Worm (Caenorhabditis elegans): Measurements from ENCODE around the gene T14B4.8.

The T14B4.8 gene

DNA sequence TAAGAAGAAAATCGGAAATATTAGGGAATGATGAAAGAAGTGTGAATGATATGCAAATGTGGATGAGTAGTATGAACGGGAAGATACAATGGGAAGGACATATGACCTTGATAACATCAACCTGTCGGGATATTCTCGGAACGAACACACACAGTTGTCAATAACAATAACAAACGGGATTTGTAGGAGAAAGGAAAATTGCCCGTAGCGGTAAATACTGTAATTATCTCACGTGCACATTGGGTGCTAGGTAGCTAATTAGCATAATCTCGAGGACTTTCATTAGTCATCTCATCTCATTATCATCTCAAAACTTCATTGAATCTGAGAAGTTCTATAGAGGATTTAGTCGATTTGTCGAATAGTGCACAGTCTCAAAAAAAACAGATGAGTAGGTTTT is 16.2 kb downstream of the T14B4.8 start:
- no peak for TF ChIP-seq dao-5 (tag; optimal IDR thresholded peaks at IDR 0.05)
- no peak for TF ChIP-seq W03F9.2 (tag; optimal IDR thresholded peaks at IDR 0.05)
- no peak for TF ChIP-seq him-1 (tag; optimal IDR thresholded peaks at IDR 0.05)

DNA sequence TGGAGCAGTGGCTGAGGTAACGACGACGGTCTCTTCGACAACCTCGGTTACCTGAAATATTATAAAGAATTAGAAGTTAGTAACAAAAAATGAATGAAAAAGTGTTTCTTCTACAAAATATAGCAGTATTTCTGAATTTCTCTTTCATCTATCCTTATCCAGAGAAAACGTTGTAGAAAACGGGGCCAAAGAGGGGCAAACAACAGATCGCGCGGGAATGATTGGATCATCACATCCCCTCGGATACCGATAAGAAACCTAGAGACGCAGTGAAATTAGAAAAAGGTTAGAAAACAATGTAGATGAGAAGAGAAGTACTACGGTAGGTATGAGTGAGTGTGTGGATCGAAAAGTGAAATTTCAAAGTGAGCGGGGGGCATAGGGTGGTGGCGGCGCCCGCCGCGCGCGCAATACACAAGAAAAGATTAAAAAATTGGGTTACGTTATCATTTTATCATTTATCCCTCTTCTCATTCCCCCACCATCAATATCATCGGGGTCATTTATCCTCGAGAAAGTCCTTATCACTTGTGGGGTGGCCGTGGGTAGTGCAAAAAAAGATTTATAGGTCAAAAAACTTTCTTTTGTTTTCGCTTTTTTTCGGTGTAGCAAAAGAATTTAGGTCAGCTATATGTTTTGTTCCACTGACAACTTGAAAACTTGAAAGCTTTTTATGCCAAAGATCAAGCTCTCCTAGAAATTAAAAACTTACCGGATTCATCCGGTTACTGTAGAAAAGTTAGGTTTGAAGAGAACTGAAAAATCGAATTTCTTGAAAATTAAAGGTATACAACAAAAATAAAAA is 16.8 kb downstream of the T14B4.8 start, which contains the start of the genes dpy-10 and T14B4.19:
Gene dpy-10, minus strand, starts transcription at position 51 of the 805 bp plus-strand sequence.
Gene T14B4.19, minus strand, starts transcription at position 755 of the 805 bp plus-strand sequence.
- TF ChIP-seq him-1 (tag; optimal IDR thresholded peaks at IDR 0.05), result no peak
- TF ChIP-seq dao-5 (tag; optimal IDR thresholded peaks at IDR 0.05), result no peak
- TF ChIP-seq W03F9.2 (tag; optimal IDR thresholded peaks at IDR 0.05), result no peak

DNA sequence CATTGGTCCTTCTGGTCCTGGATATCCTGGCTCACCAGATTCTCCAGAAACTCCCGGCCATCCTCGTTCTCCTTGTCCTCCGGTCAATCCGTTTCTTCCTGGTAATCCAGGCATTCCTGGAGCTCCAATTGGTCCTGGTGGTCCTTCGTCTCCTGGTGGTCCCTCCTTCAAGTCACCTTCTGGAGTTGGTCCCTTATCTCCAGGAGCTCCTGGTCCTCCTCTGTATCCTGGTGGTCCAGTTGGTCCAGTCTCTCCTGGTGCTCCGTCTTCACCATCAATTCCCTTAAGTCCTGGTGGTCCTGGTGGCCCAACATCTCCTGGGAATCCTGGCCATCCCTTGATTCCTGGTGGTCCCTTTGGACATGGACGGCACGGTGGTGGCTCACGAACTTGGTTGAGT is 18.6 kb downstream of the T14B4.8 start:
- TF ChIP-seq him-1 (tag; optimal IDR thresholded peaks at IDR 0.05) (no peak), W03F9.2 (tag; optimal IDR thresholded peaks at IDR 0.05) (no peak), dao-5 (tag; optimal IDR thresholded peaks at IDR 0.05) (no peak)

DNA sequence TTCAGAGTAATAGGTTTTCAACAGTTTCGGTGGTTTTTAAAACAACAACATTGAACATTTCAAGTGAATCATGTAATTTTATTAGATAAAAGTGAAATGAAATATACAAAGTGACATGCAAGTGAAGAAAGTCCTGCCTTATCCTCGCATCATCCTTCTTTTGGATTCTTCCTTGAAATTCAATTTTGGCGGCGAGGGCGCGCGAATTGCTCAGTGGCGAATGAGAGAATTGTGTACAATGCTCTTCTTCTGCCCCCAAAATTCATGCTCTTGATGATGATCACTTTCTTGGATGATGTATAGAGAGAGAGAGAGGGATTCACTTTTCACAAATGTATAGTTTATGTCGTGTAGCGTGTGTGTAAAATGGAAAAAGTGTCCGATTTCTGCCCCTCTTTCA is 19.5 kb downstream of the T14B4.8 start:
- TF ChIP-seq him-1 (tag; optimal IDR thresholded peaks at IDR 0.05), result no peak
- no peak for TF ChIP-seq W03F9.2 (tag; optimal IDR thresholded peaks at IDR 0.05)
- TF ChIP-seq dao-5 (tag; optimal IDR thresholded peaks at IDR 0.05), result no peak

DNA sequence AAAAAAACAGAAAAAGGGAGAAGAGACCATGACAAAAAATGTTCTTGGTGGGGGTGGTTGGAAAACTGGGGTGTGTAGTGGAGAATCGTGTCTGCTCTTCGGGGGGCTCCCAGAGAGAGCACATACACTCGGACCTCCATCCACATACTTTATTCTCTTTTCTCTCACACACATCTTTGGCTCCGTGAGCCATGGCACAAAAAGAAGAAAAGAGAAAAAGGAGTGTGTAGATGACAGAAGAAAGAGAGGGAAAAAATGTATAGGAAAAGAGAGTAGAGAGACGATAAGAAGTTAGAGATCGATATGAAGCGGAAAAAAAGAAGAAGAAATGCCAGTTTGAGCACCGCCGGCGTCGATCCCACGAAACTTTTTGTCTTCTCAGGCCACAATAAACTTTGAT is 20.2 kb downstream of the T14B4.8 start:
- no peak for TF ChIP-seq dao-5 (tag; optimal IDR thresholded peaks at IDR 0.05)
- peak; percentile 56 for TF ChIP-seq him-1 (tag; optimal IDR thresholded peaks at IDR 0.05)

DNA sequence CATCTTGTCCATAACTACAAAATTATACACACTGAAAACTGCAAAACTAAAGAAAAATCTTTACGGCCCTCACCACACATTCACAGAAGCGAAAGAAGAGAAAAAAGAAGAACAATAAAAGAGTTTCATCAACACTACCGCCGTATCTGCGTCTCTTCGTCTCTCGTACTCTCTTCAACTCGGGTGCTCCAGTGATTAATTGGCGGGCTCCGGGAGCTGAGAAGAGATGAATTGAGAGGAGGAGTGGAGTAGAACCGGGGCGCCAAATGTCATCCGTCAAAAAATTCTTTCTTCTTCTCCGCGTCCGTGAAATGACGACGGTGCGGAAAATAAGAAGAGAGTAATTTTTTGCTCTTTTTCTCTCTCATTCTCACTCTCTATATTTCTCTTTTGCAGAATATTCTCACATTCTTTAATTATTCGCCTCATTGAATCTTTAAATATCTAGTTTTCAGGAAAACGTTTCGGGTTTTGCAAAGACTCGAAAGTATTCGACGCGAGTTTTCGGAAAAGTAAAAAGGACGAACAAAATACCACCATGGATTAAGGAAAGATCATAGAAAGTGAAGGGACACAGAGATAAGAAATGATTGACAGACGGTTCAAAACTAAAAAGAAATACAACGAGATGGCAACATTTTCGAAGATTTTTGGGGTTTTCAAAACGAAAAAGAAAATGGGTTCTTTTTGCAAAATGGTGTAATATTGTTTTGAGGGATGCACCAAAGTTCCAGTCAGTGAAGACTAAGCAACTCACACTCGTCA is 21.5 kb downstream of the T14B4.8 start:
- TF ChIP-seq dao-5 (tag; optimal IDR thresholded peaks at IDR 0.05) (no peak), him-1 (tag; optimal IDR thresholded peaks at IDR 0.05) (no peak), W03F9.2 (tag; optimal IDR thresholded peaks at IDR 0.05) (no peak)

DNA sequence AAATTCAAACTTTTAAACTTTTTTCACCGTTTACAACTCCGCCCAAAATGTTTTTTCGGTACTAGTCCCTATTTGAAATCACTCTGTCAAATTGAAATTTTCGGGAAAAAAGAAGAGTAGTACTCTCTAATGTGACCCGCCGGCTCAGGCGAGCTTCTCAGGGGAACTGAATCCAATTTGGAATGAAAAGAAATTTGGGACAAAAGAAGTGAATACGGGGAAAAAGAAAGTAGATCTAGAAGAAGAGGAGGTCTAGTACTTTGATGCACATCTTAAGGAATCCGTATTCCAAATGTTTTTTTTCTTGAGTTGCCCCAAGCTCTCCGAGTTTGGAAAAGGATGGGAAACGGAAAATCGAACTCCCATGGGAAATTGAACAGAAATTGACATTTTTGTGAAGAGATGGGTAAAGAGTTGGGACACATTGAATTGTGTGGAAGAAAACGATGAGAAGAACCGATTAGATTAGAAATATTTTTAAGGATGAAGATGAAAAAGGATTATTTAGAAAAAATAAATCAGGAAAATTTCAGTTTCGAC is 22.6 kb downstream of the T14B4.8 start:
- TF ChIP-seq dao-5 (tag; optimal IDR thresholded peaks at IDR 0.05), result no peak
- TF ChIP-seq him-1 (tag; optimal IDR thresholded peaks at IDR 0.05), result no peak

DNA sequence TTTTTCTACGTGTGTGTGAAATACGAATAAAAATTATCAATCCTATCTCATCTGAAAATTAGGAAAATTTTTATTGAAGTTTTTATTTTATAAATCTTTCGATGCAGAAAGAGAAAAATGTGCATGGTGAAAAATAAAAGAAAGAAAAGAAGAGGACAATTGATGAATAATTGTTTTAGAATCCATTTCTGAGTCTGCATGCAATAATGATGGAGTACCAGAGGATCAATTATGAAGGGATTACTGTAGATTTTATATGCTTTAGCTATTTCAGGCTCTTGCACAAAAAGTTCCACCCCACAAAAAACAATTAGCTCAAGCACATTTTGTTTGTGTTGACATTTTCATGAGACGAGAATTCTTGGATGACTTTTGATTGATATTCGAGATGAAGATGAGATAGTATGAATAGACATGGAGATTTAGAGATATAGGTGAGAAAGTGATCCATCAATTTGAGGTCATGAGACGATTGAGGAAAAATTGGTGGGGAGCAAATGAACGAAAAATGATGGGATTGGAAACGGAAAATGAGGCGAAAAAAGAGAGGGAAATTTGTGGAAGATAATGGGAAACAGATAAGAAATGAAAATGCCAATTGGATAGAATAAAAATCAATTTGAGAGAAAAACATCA is 23.5 kb downstream of the T14B4.8 start, which contains the start of gene rpy-1:
Gene rpy-1, minus strand, starts transcription at position 51 of the 636 bp plus-strand sequence.
- TF ChIP-seq dao-5 (tag; optimal IDR thresholded peaks at IDR 0.05) (no peak), W03F9.2 (tag; optimal IDR thresholded peaks at IDR 0.05) (no peak), him-1 (tag; optimal IDR thresholded peaks at IDR 0.05) (no peak)

DNA sequence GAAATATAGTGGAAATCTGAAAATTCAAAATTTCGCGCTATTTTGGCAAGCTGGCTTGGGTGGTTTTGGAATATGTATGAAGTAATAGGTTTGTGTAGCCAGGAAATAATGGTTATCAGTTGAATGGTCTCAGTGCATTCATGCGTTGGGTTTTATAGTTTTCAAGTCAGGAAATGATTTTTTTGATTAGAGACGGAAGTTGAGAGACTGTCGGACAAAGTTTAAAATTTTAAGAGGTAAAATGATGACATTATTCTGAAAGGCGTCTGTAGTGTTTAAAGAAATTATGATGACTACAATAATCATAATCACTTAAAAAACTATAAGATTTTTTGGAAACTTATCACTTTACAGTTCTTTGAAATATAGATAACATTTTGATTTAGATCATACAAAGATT is 27.7 kb downstream of the T14B4.8 start, which contains the start of gene C18H9.6:
Gene C18H9.6, minus strand, starts transcription at position 129 of the 400 bp plus-strand sequence.
- TF ChIP-seq W03F9.2 (tag; optimal IDR thresholded peaks at IDR 0.05) (no peak), dao-5 (tag; optimal IDR thresholded peaks at IDR 0.05) (no peak), him-1 (tag; optimal IDR thresholded peaks at IDR 0.05) (no peak)

DNA sequence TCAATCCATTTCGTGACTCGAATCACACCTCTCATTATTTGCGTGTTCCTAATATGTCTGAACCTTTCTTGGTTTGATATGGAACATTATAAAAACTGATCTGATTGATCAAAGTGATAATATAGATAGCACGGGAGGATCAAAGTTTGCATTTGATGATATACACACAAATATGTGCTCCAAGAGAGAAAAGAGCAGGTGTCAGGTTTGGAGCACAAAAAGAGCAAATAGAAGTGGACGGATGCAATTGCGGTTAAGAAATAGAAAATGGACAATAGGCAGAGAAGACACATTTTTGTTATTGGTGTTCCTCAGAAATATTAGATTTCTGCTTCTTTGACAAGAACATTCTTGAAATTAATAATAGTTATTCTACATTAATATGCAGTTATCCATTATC is 30.4 kb downstream of the T14B4.8 start, which contains the start of gene C18H9.1:
Gene C18H9.1, plus strand, starts transcription at position 301 of the 400 bp plus-strand sequence.
- no peak for TF ChIP-seq dao-5 (tag; optimal IDR thresholded peaks at IDR 0.05)
- TF ChIP-seq W03F9.2 (tag; optimal IDR thresholded peaks at IDR 0.05), result no peak
- no peak for TF ChIP-seq him-1 (tag; optimal IDR thresholded peaks at IDR 0.05)

DNA sequence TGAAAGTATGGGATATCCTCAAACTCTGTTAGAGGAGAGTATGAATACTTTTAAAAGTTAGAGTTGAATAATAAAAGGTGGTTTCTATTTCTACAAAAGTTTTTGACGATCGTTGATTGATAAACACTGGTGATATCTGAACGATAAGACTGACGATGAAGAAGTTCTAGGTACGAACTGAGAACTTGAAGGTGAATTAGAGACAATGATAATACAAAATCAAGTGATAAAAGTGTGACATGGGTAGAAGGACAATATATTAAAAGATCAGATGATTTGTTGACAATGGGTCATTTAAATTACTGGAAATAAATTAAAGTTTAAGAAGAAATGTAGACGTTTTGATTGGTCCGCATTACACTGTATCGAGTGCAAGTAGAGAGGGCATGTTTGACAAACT is 33.8 kb downstream of the T14B4.8 start, which contains the start of gene C18H9.5:
Gene C18H9.5, minus strand, starts transcription at position 179 of the 400 bp plus-strand sequence.
- no peak for TF ChIP-seq W03F9.2 (tag; optimal IDR thresholded peaks at IDR 0.05)
- no peak for TF ChIP-seq him-1 (tag; optimal IDR thresholded peaks at IDR 0.05)
- no peak for TF ChIP-seq dao-5 (tag; optimal IDR thresholded peaks at IDR 0.05)

DNA sequence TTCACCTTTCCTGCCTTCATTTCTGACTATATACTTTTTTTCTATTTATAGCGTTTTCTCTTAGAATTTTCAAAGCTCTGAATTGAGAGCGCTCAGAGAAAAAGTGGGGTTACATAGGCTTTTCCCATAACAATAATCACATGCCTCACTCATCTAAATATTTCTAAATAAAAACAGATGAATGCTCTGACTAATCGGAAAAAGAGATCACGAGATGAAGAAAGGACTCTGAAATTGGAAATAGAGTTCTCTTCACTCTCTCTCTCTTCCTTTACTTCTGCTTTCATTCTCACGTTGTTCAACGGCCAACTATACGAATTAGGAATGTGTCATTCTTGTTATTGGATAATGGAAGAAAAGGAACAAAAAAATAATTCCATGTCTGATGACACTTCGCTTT is 40.1 kb downstream of the T14B4.8 start:
- TF ChIP-seq him-1 (tag; optimal IDR thresholded peaks at IDR 0.05) (no peak), W03F9.2 (tag; optimal IDR thresholded peaks at IDR 0.05) (no peak), dao-5 (tag; optimal IDR thresholded peaks at IDR 0.05) (no peak)

DNA sequence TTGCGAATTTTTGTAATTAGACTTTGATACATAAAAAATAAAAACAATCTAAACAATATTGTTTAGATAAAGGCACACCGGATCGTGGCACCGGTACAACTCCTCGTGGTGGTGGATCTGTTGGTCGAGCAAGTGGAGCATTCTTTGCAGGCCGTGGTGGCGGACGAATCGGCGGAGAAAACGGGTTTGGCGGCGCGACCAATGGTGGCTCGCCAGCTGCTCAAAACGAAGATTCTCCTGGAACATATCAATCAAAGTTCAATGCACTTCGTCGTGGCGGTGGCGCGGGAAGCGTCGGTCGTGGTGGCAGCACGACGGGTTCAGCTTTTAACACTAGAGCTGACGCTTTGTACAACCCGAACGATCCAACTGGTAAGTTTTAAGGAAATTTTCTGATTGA is 43.2 kb downstream of the T14B4.8 start:
- TF ChIP-seq W03F9.2 (tag; optimal IDR thresholded peaks at IDR 0.05) (no peak), him-1 (tag; optimal IDR thresholded peaks at IDR 0.05) (no peak), dao-5 (tag; optimal IDR thresholded peaks at IDR 0.05) (no peak)

All from whole organism, L4/young adult.